Worm (Caenorhabditis elegans) whole organism, L3 larva: ENCODE measurements around the gene C54F6.18.
"Not testable (repeated sequence)": the region's sequence is repeated elsewhere in the genome, so short reads cannot be mapped to it uniquely, and the experiment has no call there.

ENCODE experiments used
- R02D3.7 ChIP-seq: fragments of 150-350 bp; optimal IDR thresholded peaks from 2 replicates; lab custom pipeline; 2014; ENCODE audit warnings: missing biosample characterization, missing genetic modification characterization
- ceh-16 ChIP-seq: sonication (generic microtip); optimal IDR thresholded peaks from 2 replicates; lab custom pipeline; 2017; ENCODE audit warnings: missing biosample characterization, missing genetic modification characterization
- ceh-82 ChIP-seq: fragments of 150-350 bp; optimal IDR thresholded peaks from 2 replicates; lab custom pipeline; 2014; ENCODE audit warnings: missing biosample characterization, missing genetic modification characterization
- ceh-9 ChIP-seq: sonication (generic microtip); optimal IDR thresholded peaks from 2 replicates; lab custom pipeline; 2018; ENCODE audit warnings: missing biosample characterization, missing genetic modification characterization
- egl-5 ChIP-seq: fragments of 150-350 bp; optimal IDR thresholded peaks from 2 replicates; lab custom pipeline; 2017; ENCODE audit warnings: missing biosample characterization, missing genetic modification reagents, missing genetic modification characterization, inconsistent platforms
- elt-2 ChIP-seq: sonication (generic microtip); optimal IDR thresholded peaks from 2 replicates; lab custom pipeline; 2016; ENCODE audit warnings: missing genetic modification reagents, mild to moderate bottlenecking, missing genetic modification characterization, missing compliant biosample characterization
- eor-1 ChIP-seq, 2 experiments: fragments of 150-350 bp; optimal IDR thresholded peaks; 2 replicates each; lab custom pipeline; 2014 to 2018; ENCODE audit warnings: missing biosample characterization in 2 of 2, missing genetic modification characterization in 2 of 2
- fkh-10 ChIP-seq: sonication (generic microtip); optimal IDR thresholded peaks from 2 replicates; lab custom pipeline; 2017; ENCODE audit warnings: missing biosample characterization, missing genetic modification reagents, missing genetic modification characterization
- fkh-2 ChIP-seq: fragments of 150-350 bp; optimal IDR thresholded peaks from 2 replicates; lab custom pipeline; 2014; ENCODE audit warnings: missing biosample characterization, missing genetic modification reagents, missing genetic modification characterization
- fos-1 ChIP-seq: fragments of 150-350 bp; optimal IDR thresholded peaks from 2 replicates; lab custom pipeline; 2014; ENCODE audit warnings: missing biosample characterization, missing genetic modification characterization
- hmg-11 ChIP-seq: sonication (generic microtip); optimal IDR thresholded peaks from 2 replicates; lab custom pipeline; 2016; ENCODE audit warnings: missing genetic modification characterization, missing compliant biosample characterization
- jun-1 ChIP-seq: fragments of 150-350 bp; optimal IDR thresholded peaks from 2 replicates; lab custom pipeline; 2014; ENCODE audit warnings: missing biosample characterization, missing genetic modification reagents, missing genetic modification characterization
- lsy-12 ChIP-seq: sonication (generic microtip); optimal IDR thresholded peaks from 2 replicates; lab custom pipeline; 2016; ENCODE audit warnings: mild to moderate bottlenecking, missing genetic modification characterization, missing compliant biosample characterization
- mdl-1 ChIP-seq: fragments of 150-350 bp; optimal IDR thresholded peaks from 2 replicates; lab custom pipeline; 2014; ENCODE audit warnings: missing biosample characterization, missing genetic modification characterization
- mml-1 ChIP-seq: fragments of 150-350 bp; sonication (generic microtip); optimal IDR thresholded peaks from 3 replicates; lab custom pipeline; 2014; ENCODE audit warnings: missing biosample characterization, missing genetic modification characterization
- nfya-1 ChIP-seq: sonication (generic microtip); optimal IDR thresholded peaks from 2 replicates; lab custom pipeline; 2017; ENCODE audit warnings: missing genetic modification characterization, mild to moderate bottlenecking, missing compliant biosample characterization, antibody characterized with exemption, moderate library complexity; ENCODE audit not compliant: insufficient read depth
- nhr-23 ChIP-seq: fragments of 150-350 bp; optimal IDR thresholded peaks from 2 replicates; lab custom pipeline; 2014; ENCODE audit warnings: missing biosample characterization, missing genetic modification reagents, missing genetic modification characterization
- nhr-237 ChIP-seq: fragments of 150-350 bp; optimal IDR thresholded peaks from 2 replicates; lab custom pipeline; 2014; ENCODE audit warnings: missing biosample characterization, missing genetic modification characterization
- nhr-25 ChIP-seq: sonication (generic microtip); optimal IDR thresholded peaks from 2 replicates; lab custom pipeline; 2017; ENCODE audit warnings: missing biosample characterization, missing genetic modification characterization
- nhr-28 ChIP-seq: fragments of 150-350 bp; optimal IDR thresholded peaks from 2 replicates; lab custom pipeline; 2014; ENCODE audit warnings: missing biosample characterization, missing genetic modification characterization
- nhr-43 ChIP-seq: sonication (generic microtip); optimal IDR thresholded peaks from 2 replicates; lab custom pipeline; 2016; ENCODE audit warnings: mild to moderate bottlenecking, missing genetic modification characterization, missing compliant biosample characterization; ENCODE audit not compliant: poor library complexity, severe bottlenecking
- nhr-67 ChIP-seq: fragments of 150-350 bp; optimal IDR thresholded peaks from 2 replicates; lab custom pipeline; 2014; ENCODE audit warnings: missing biosample characterization, missing genetic modification characterization
- nhr-76 ChIP-seq: fragments of 150-350 bp; sonication (generic microtip); optimal IDR thresholded peaks from 5 replicates; lab custom pipeline; 2014; ENCODE audit warnings: missing biosample characterization, missing genetic modification characterization
- nhr-77 ChIP-seq: fragments of 150-350 bp; optimal IDR thresholded peaks from 2 replicates; lab custom pipeline; 2014; ENCODE audit warnings: missing biosample characterization, missing genetic modification characterization
- pha-4 ChIP-seq: fragments of 150-350 bp; optimal IDR thresholded peaks from 2 replicates; lab custom pipeline; 2014; ENCODE audit warnings: missing biosample characterization, missing genetic modification reagents, missing genetic modification characterization
- pqm-1 ChIP-seq: fragments of 150-350 bp; optimal IDR thresholded peaks from 2 replicates; lab custom pipeline; 2017; ENCODE audit warnings: missing biosample characterization, missing genetic modification characterization, inconsistent platforms
- skn-1 ChIP-seq: fragments of 150-350 bp; optimal IDR thresholded peaks from 2 replicates; lab custom pipeline; 2014; ENCODE audit warnings: missing biosample characterization, missing genetic modification characterization
- snpc-4 ChIP-seq: fragments of 150-350 bp; optimal IDR thresholded peaks from 2 replicates; lab custom pipeline; 2014; ENCODE audit warnings: missing biosample characterization, missing genetic modification characterization
- tbx-2 ChIP-seq: sonication (generic microtip); optimal IDR thresholded peaks from 2 replicates; lab custom pipeline; 2016; ENCODE audit warnings: mild to moderate bottlenecking, missing genetic modification characterization, missing compliant biosample characterization
- zag-1 ChIP-seq: fragments of 150-350 bp; optimal IDR thresholded peaks from 2 replicates; lab custom pipeline; 2014; ENCODE audit warnings: missing biosample characterization, missing genetic modification characterization
- ztf-11 ChIP-seq: fragments of 150-350 bp; optimal IDR thresholded peaks from 2 replicates; lab custom pipeline; 2014; ENCODE audit warnings: missing biosample characterization, missing genetic modification characterization
- ztf-4 ChIP-seq: fragments of 150-350 bp; optimal IDR thresholded peaks from 2 replicates; lab custom pipeline; 2014; ENCODE audit warnings: missing biosample characterization, missing genetic modification characterization

The C54F6.18 gene

DNA sequence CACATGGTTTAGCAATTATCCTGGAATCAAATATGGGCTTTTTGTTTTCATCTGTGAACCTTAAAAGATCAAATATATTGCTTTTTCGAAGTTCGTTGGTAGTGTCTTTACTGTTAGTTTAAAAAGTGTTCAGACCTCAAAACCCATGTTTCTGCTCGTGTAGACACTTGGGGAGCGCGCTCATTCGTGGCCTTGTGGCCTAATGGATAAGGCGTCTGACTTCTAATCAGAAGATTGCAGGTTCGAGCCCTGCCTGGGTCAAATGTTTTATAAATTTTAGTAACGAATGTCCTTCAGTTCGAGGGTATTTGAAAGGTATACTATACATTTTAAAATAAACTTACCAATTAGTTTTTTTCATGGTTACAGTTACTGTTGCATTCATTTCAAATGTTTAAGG, 19.6 kb upstream of the C54F6.18 start:
- peak; percentile 25 for TF ChIP-seq nhr-43 (tag; lab: Kevin White, UChicago)
- TF ChIP-seq hmg-11 (tag; lab: Kevin White, UChicago) = no peak
- peak; percentile 23 for TF ChIP-seq elt-2 (tag; lab: Kevin White, UChicago)
- TF ChIP-seq, all 47 proteins: peak for 2

DNA sequence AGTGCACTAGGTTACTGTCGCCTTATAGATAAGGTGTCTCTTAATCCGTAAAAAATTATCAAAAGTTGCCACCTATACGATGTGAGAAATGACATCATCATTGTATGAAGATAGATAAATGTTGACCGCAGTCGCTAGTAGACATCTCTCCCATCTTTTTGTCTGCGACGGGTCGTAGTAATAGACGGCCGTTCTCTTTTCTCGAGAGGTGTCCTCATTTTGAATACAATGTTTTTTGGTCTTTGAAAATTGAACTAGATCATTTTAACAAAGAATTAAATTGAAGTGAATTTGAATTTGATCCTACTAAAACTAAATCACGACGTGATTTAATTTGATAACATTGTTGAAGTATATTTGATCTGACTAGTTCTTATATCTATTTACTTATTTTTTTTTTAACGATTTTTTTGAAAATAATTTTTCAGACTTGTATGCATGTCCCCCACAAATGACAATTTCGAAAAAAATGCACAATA, 17.2 kb upstream of the C54F6.18 start, which contains the start of the genes str-31 and nhr-172:
Gene str-31 (minus strand): TSS at position 101 of the 479 bp plus-strand sequence.
Gene nhr-172 (plus strand): TSS at position 429 of the 479 bp plus-strand sequence.
- TF ChIP-seq nhr-77 = no peak
- peak; percentile 56 for TF ChIP-seq nhr-23

- TF ChIP-seq skn-1; hmg-11 (tag; lab: Kevin White, UChicago); pqm-1 (tag; lab: Kevin White, UChicago): not testable (repeated sequence)
Measured at ce11 chrV:7511465-7511864, 14.3 kb upstream of the C54F6.18 start, which contains the start of gene nhr-171. nhr-171 (plus strand) TSS chrV:7511765.

DNA sequence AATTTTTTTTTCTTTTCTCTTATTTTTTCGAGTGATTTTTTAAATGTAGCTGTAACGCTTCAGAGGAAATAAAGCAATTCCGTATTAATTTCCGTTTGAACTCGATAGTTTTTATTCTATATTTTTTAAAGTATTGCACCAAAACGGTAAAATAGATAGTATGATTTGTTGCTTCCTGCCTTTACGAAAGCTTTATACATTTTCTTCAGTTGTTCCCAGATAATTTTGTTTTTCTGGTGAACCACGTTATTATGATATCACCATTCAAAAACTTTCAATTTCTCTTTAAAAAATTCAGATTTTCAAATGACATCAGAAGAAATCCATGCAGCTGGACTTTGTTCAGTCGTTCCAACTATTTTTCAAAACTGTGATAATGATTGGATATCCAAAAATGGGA, 10.9 kb upstream of the C54F6.18 start, which contains the start of gene srb-18:
Gene srb-18 (plus strand): TSS at position 301 of the 400 bp plus-strand sequence.
- no peak for TF ChIP-seq eor-1 (tag; optimal IDR thresholded peaks at IDR 0.05; lab: Kevin White, UChicago)
- TF ChIP-seq nhr-23 = no peak
- no peak for TF ChIP-seq ztf-11 (tag; lab: Kevin White, UChicago)
- no peak for TF ChIP-seq fkh-2
- TF ChIP-seq nhr-237 (tag; lab: Kevin White, UChicago) = no peak
- TF ChIP-seq nhr-28 (tag; lab: Kevin White, UChicago) = no peak
- TF ChIP-seq pha-4 (tag; lab: Kevin White, UChicago) = no peak
- TF ChIP-seq nhr-76 (tag; lab: Kevin White, UChicago) = no peak
- TF ChIP-seq mdl-1 = no peak
- no peak for TF ChIP-seq nfya-1 (tag; lab: Kevin White, UChicago)
- TF ChIP-seq jun-1 = no peak
- no peak for TF ChIP-seq lsy-12

DNA sequence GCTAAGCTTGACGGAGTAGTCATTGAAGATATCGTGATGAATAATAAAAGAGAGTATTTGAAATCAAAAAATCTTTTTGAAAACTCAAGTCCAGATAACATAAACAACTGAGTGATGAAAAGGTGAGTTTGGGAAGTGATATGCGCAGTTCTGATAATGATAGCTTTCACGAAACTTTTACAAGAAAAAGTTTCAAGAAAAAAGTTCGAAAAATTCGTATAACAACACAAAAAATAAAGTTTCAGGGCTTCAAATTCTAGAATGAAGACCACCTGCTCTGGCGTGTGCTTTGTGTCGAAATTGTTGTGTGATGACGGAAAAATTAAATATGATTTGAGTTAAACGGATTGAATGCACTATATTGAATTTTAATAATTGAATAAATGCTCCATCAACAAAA, 5.7 kb upstream of the C54F6.18 start, which contains the start of gene srb-19:
Gene srb-19 (minus strand): TSS at position 101 of the 400 bp plus-strand sequence.
- no peak for TF ChIP-seq snpc-4 (tag; lab: Kevin White, UChicago)
- TF ChIP-seq eor-1 (tag; optimal IDR thresholded peaks at IDR 0.05; lab: Kevin White, UChicago) = no peak
- TF ChIP-seq nhr-77 = no peak
- TF ChIP-seq zag-1 (tag; lab: Kevin White, UChicago) = no peak
- TF ChIP-seq tbx-2 (tag; lab: Kevin White, UChicago) = no peak
- no peak for TF ChIP-seq nhr-25
- no peak for TF ChIP-seq pha-4 (tag; lab: Kevin White, UChicago)
- no peak for TF ChIP-seq ztf-4 (tag; lab: Kevin White, UChicago)
- no peak for TF ChIP-seq fkh-10 (GFP tag; lab: Kevin White, UChicago)
- no peak for TF ChIP-seq mml-1 (tag; lab: Kevin White, UChicago)
- TF ChIP-seq nhr-76 (tag; lab: Kevin White, UChicago) = no peak
- TF ChIP-seq nhr-237 (tag; lab: Kevin White, UChicago) = no peak
- TF ChIP-seq R02D3.7 (tag; lab: Kevin White, UChicago) = no peak
- no peak for TF ChIP-seq ceh-16

DNA sequence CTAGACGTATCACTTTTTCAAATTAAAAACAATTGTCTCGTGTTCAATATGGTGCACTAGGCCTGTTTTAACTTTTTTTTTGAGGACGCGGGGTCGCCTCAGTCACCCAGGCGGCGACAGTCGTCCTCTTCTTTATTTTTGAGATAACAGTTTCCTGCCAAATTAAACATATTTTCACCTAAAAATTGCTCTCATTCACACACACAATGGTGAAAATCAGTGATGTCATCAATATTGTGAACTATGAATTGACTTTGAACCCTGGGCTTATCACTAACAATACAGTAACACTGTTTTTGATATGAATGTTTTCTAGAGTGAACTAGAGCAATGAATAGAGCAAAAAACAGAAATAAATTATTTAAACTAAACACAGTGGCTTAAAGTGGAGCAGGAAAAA, 4.5 kb upstream of the C54F6.18 start:
- TF ChIP-seq elt-2 (tag; lab: Kevin White, UChicago) (peak; percentile 75), ceh-82 (tag; lab: Kevin White, UChicago) (no peak), egl-5 (no peak), pqm-1 (tag; lab: Kevin White, UChicago) (peak; percentile 89), nhr-23 (no peak), nhr-43 (tag; lab: Kevin White, UChicago) (no peak)
- TF ChIP-seq, all 47 proteins: peak for 2

ce11 chrV:7522279-7522678, 3.5 kb upstream of the C54F6.18 start, which contains the start of gene C54F6.15:
C54F6.15 (minus strand) TSS chrV:7522379.
- no peak for TF ChIP-seq ceh-9 (tag; lab: Kevin White, UChicago)
- no peak for TF ChIP-seq R02D3.7 (tag; lab: Kevin White, UChicago)
- TF ChIP-seq fos-1 (tag; lab: Kevin White, UChicago) = no peak
- TF ChIP-seq eor-1 (tag; optimal IDR thresholded peaks at IDR 0.05; lab: Kevin White, UChicago) = no peak
- TF ChIP-seq mdl-1 = no peak
- no peak for TF ChIP-seq nhr-77
- TF ChIP-seq nhr-67 (tag; lab: Kevin White, UChicago) = no peak
- TF ChIP-seq hmg-11 (tag; lab: Kevin White, UChicago) = no peak
